Worm (Caenorhabditis elegans): ENCODE data around the gene clec-47.

The clec-47 gene

DNA sequence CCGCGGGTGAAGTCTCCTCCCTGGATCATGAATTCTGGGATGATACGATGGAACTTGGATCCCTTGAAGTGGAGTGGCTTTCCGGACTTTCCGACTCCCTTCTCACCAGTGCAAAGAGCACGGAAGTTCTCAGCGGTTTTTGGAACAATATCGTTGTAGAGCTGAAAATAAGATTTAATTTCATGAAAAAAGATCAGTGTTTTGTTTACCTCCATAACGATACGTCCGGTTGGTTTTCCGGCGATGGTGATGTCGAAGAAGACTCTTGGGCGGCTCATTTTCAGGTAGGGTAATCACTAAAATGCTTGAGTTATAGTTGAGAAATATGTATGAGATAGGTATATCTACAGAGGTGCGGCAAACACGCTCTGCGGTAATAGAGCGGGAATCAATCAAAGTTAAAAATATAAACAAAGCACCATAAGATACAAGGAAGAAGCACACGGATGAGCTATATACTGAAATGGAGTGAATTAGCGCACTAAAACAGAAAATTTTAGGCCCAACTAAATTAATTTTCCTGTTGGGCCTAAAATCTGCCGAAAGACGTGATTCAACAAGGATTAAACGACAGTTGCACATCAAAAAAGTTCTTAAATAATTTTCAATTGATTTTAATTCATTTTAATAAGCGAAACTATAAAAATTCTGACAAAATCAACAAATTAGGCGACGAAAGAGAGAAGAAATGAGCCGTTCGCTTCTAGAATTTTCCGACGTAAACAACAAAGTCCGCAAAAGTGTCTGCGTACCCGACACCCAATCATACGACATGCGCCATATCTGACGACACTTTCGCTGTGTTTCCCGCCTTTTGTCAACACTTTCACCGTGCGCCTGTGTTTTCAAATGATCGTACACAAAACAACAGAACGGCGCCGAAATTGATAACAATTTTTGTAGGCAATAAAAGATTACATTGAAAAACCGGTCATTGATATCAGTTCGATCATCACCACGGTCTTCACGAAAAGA lies 11.8 kb downstream of the clec-47 start, which contains the start of the genes cyn-7 and bath-36 (continued):
- TF ChIP-seq tbx-2 (tag; optimal IDR thresholded peaks at IDR 0.05) (peak; percentile 68), lin-39 (tag; optimal IDR thresholded peaks at IDR 0.05) (no peak), ceh-9 (tag; optimal IDR thresholded peaks at IDR 0.05) (no peak), ceh-82 (tag; optimal IDR thresholded peaks at IDR 0.05) (no peak), snpc-4 (tag; optimal IDR thresholded peaks at IDR 0.05) (peak; percentile 59)

DNA sequence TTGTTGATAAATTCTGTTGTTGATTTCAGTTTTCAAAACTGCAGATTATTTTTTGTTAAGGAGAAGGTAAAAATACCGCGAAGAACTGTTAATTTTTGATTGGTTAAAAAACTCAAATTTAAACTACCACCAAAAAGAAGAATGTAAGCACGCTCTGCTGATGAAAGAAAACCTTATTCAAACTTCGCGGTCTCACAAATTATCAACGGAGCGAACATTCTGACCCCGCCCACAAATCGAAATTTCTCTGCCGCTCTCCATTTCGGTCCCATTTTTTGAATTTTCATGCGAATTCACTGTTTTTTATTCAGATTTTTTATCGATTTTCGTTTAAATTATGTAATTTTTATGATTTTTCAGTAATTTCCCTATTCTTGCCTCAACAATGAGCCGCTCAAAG lies 14.0 kb downstream of the clec-47 start, which contains the start of gene cyn-3:
Gene cyn-3 (plus strand): TSS at position 361 of the 400 bp plus-strand sequence.
- TF ChIP-seq ceh-28 (tag; optimal IDR thresholded peaks at IDR 0.05) (peak; percentile 79), fkh-10 (GFP tag; optimal IDR thresholded peaks at IDR 0.05) (peak; percentile 35), ztf-4 (tag; optimal IDR thresholded peaks at IDR 0.05) (no peak), tbx-2 (tag; optimal IDR thresholded peaks at IDR 0.05) (peak; percentile 23), nhr-23 (tag; optimal IDR thresholded peaks at IDR 0.05) (peak; percentile 97), lin-15B (tag; optimal IDR thresholded peaks at IDR 0.05) (peak; percentile 98), hmg-11 (tag; optimal IDR thresholded peaks at IDR 0.05) (peak; percentile 65), nhr-25 (tag; optimal IDR thresholded peaks at IDR 0.05) (peak; percentile 86), nhr-76 (tag; optimal IDR thresholded peaks at IDR 0.05) (no peak), jun-1 (tag; optimal IDR thresholded peaks at IDR 0.05) (peak; percentile 73), ceh-82 (tag; optimal IDR thresholded peaks at IDR 0.05) (no peak), nfya-1 (tag; optimal IDR thresholded peaks at IDR 0.05; ENCODE audit: insufficient read depth) (peak; percentile 93), nhr-11 (tag; optimal IDR thresholded peaks at IDR 0.05) (no peak), fos-1 (tag; optimal IDR thresholded peaks at IDR 0.05) (no peak), egl-5 (tag; optimal IDR thresholded peaks at IDR 0.05) (peak; percentile 70), nhr-43 (tag; optimal IDR thresholded peaks at IDR 0.05; ENCODE audit: poor library complexity, severe bottlenecking) (peak; percentile 80), lin-39 (tag; optimal IDR thresholded peaks at IDR 0.05) (peak; percentile 71), ZK546.5 (tag; optimal IDR thresholded peaks at IDR 0.05) (no peak), skn-1 (tag; optimal IDR thresholded peaks at IDR 0.05) (peak; percentile 91), nhr-28 (tag; optimal IDR thresholded peaks at IDR 0.05) (no peak), egl-27 (tag; optimal IDR thresholded peaks at IDR 0.05) (peak; percentile 38), nhr-77 (tag; optimal IDR thresholded peaks at IDR 0.05) (no peak), unc-62 (GFP tag; optimal IDR thresholded peaks at IDR 0.05) (no peak), zag-1 (tag; optimal IDR thresholded peaks at IDR 0.05) (no peak), ama-1 (optimal IDR thresholded peaks at IDR 0.05) (peak; percentile 69), elt-1 (tag; optimal IDR thresholded peaks at IDR 0.05) (peak; percentile 58), lsy-12 (tag; optimal IDR thresholded peaks at IDR 0.05) (peak; percentile 63), elt-3 (tag; optimal IDR thresholded peaks at IDR 0.05) (no peak), nhr-237 (tag; optimal IDR thresholded peaks at IDR 0.05) (no peak), snpc-4 (tag; optimal IDR thresholded peaks at IDR 0.05) (peak; percentile 86), elt-2 (tag; optimal IDR thresholded peaks at IDR 0.05) (peak; percentile 55), pqm-1 (tag; optimal IDR thresholded peaks at IDR 0.05) (peak; percentile 58), aly-2 (tag; optimal IDR thresholded peaks at IDR 0.05) (no peak), ceh-16 (tag; optimal IDR thresholded peaks at IDR 0.05) (no peak), unc-39 (tag; optimal IDR thresholded peaks at IDR 0.05) (no peak), pha-4 (tag; optimal IDR thresholded peaks at IDR 0.05) (peak; percentile 98), R02D3.7 (tag; optimal IDR thresholded peaks at IDR 0.05) (peak; percentile 77)

DNA sequence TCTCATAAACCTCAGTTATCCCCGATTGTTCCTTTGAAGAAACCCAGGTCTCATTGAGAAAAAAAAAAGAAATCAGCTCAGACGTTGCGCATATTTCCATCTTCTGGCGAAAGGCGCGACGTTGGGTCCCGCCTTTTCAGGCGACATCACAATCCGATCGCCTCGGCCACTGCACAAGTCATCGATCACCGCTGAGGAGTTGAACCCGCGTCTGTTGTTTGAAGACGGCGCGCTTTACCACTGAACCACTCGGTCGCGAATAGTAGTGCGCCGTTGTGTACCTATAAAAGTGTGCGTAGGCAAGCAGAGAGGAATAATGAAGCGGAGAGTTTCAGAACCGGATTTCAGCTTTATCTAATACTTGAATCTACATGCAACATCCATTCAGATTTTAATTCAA lies 15.3 kb downstream of the clec-47 start, which contains the start of gene Y75B12B.11:
Gene Y75B12B.11 (plus strand): TSS at position 394 of the 400 bp plus-strand sequence.
- TF ChIP-seq elt-3 (tag; optimal IDR thresholded peaks at IDR 0.05) (no peak), tbx-2 (tag; optimal IDR thresholded peaks at IDR 0.05) (peak; percentile 82), ceh-82 (tag; optimal IDR thresholded peaks at IDR 0.05) (peak; percentile 10), hmg-11 (tag; optimal IDR thresholded peaks at IDR 0.05) (peak; percentile 76), ztf-4 (tag; optimal IDR thresholded peaks at IDR 0.05) (peak; percentile 72), pqm-1 (tag; optimal IDR thresholded peaks at IDR 0.05) (peak; percentile 42), ceh-28 (tag; optimal IDR thresholded peaks at IDR 0.05) (no peak), lin-39 (tag; optimal IDR thresholded peaks at IDR 0.05) (peak; percentile 76), daf-12 (tag; optimal IDR thresholded peaks at IDR 0.05) (no peak), egl-27 (tag; optimal IDR thresholded peaks at IDR 0.05) (no peak), fkh-2 (tag; optimal IDR thresholded peaks at IDR 0.05) (no peak), fos-1 (tag; optimal IDR thresholded peaks at IDR 0.05) (peak; percentile 61), mml-1 (tag; optimal IDR thresholded peaks at IDR 0.05) (no peak), egl-5 (tag; optimal IDR thresholded peaks at IDR 0.05) (no peak), nhr-25 (tag; optimal IDR thresholded peaks at IDR 0.05) (peak; percentile 84), ama-1 (optimal IDR thresholded peaks at IDR 0.05) (peak; percentile 94), lsy-12 (tag; optimal IDR thresholded peaks at IDR 0.05) (peak; percentile 87), nhr-237 (tag; optimal IDR thresholded peaks at IDR 0.05) (no peak), pha-4 (tag; optimal IDR thresholded peaks at IDR 0.05) (peak; percentile 74), lin-15B (tag; optimal IDR thresholded peaks at IDR 0.05) (peak; percentile 54), jun-1 (tag; optimal IDR thresholded peaks at IDR 0.05) (peak; percentile 40), skn-1 (tag; optimal IDR thresholded peaks at IDR 0.05) (peak; percentile 81), nhr-77 (tag; optimal IDR thresholded peaks at IDR 0.05) (peak; percentile 34), elt-2 (tag; optimal IDR thresholded peaks at IDR 0.05) (peak; percentile 69), aly-2 (tag; optimal IDR thresholded peaks at IDR 0.05) (peak; percentile 45), nhr-43 (tag; optimal IDR thresholded peaks at IDR 0.05; ENCODE audit: poor library complexity, severe bottlenecking) (peak; percentile 75), sea-2 (GFP tag; optimal IDR thresholded peaks at IDR 0.05) (no peak), nhr-23 (tag; optimal IDR thresholded peaks at IDR 0.05) (peak; percentile 45), nfya-1 (tag; optimal IDR thresholded peaks at IDR 0.05; ENCODE audit: insufficient read depth) (peak; percentile 71)
